Worm (Caenorhabditis elegans): Measurements from ENCODE around the gene plx-1.

- TF ChIP-seq nhr-12 (tag; optimal IDR thresholded peaks at IDR 0.05): no peak
- no peak for TF ChIP-seq egl-27 (tag; optimal IDR thresholded peaks at IDR 0.05)
- TF ChIP-seq ztf-4 (tag; optimal IDR thresholded peaks at IDR 0.05): no peak
- TF ChIP-seq ama-1 (optimal IDR thresholded peaks at IDR 0.05): no peak
- no peak for TF ChIP-seq unc-39 (tag; optimal IDR thresholded peaks at IDR 0.05)
- TF ChIP-seq nhr-11 (tag; optimal IDR thresholded peaks at IDR 0.05): no peak
- TF ChIP-seq jun-1 (tag; optimal IDR thresholded peaks at IDR 0.05): no peak
- TF ChIP-seq snpc-4 (tag; optimal IDR thresholded peaks at IDR 0.05): no peak
- TF ChIP-seq pha-4 (tag; optimal IDR thresholded peaks at IDR 0.05): peak; percentile 48
- TF ChIP-seq zag-1 (tag; optimal IDR thresholded peaks at IDR 0.05): no peak
- TF ChIP-seq ceh-16 (tag; optimal IDR thresholded peaks at IDR 0.05): no peak
These were observed 50.2 kb downstream of the plx-1 start, which contains the start of gene Y55F3AM.9 for ce11 chrIV:1009546-1009945.

Measured in whole organism, L3 larva.